Worm (Caenorhabditis elegans): Measurements from ENCODE around the gene gon-14.

Gene gon-14

ce11 chrV:6611058-6611457 is at the start of gene gon-14:
Gene gon-14, minus strand, starts transcription at chrV:6611158.
- no peak for TF ChIP-seq hnd-1 (tag; optimal IDR thresholded peaks at IDR 0.05)
- TF ChIP-seq aly-1 (tag; optimal IDR thresholded peaks at IDR 0.05), result no peak
- TF ChIP-seq pes-1 (GFP tag; IDR thresholded peaks at IDR 0.05), result no peak
- TF ChIP-seq ets-7 (tag; optimal IDR thresholded peaks at IDR 0.05), result no peak
- no peak for TF ChIP-seq F13C5.2 (tag; optimal IDR thresholded peaks at IDR 0.05)
- TF ChIP-seq flt-1 (GFP tag; IDR thresholded peaks at IDR 0.05), result no peak
- no peak for TF ChIP-seq sea-1 (GFP tag; conservative IDR thresholded peaks at IDR 0.05)
- TF ChIP-seq B0310.2 (tag; optimal IDR thresholded peaks at IDR 0.05), result no peak
- TF ChIP-seq scrt-1 (GFP tag; IDR thresholded peaks at IDR 0.05), result no peak
- no peak for TF ChIP-seq hmg-4 (GFP tag; optimal IDR thresholded peaks at IDR 0.05)

ce11 chrV:6659533-6659932 is 48.6 kb upstream of the gon-14 start:
- TF ChIP-seq F13C5.2 (tag; optimal IDR thresholded peaks at IDR 0.05) (no peak), B0310.2 (tag; optimal IDR thresholded peaks at IDR 0.05) (no peak), ets-7 (tag; optimal IDR thresholded peaks at IDR 0.05) (no peak), ceh-36 (tag; optimal IDR thresholded peaks at IDR 0.05) (no peak), hnd-1 (tag; optimal IDR thresholded peaks at IDR 0.05) (no peak), tbx-37 (GFP tag; conservative IDR thresholded peaks at IDR 0.05) (no peak), scrt-1 (GFP tag; IDR thresholded peaks at IDR 0.05) (no peak), aly-1 (tag; optimal IDR thresholded peaks at IDR 0.05) (no peak), tra-4 (tag; optimal IDR thresholded peaks at IDR 0.05) (no peak)

ce11 chrV:6658765-6659164 is 47.8 kb upstream of the gon-14 start:
- TF ChIP-seq tbx-37 (GFP tag; conservative IDR thresholded peaks at IDR 0.05), result no peak
- TF ChIP-seq flt-1 (GFP tag; IDR thresholded peaks at IDR 0.05), result no peak
- TF ChIP-seq F13C5.2 (tag; optimal IDR thresholded peaks at IDR 0.05), result peak; percentile 53
- TF ChIP-seq aly-1 (tag; optimal IDR thresholded peaks at IDR 0.05), result peak; percentile 11

- no peak for TF ChIP-seq hmg-4 (GFP tag; optimal IDR thresholded peaks at IDR 0.05)
- TF ChIP-seq scrt-1 (GFP tag; IDR thresholded peaks at IDR 0.05), result no peak
- no peak for TF ChIP-seq ceh-36 (tag; optimal IDR thresholded peaks at IDR 0.05)
- TF ChIP-seq ceh-13 (GFP tag; optimal IDR thresholded peaks at IDR 0.05), result no peak
- no peak for TF ChIP-seq flt-1 (GFP tag; IDR thresholded peaks at IDR 0.05)
- TF ChIP-seq hmbx-1 (tag; optimal IDR thresholded peaks at IDR 0.05), result no peak
- no peak for TF ChIP-seq hnd-1 (tag; optimal IDR thresholded peaks at IDR 0.05)
- no peak for TF ChIP-seq F13C5.2 (tag; optimal IDR thresholded peaks at IDR 0.05)
- TF ChIP-seq tbx-37 (GFP tag; conservative IDR thresholded peaks at IDR 0.05), result no peak
- TF ChIP-seq tbx-11 (GFP tag; IDR thresholded peaks at IDR 0.05), result no peak
- no peak for TF ChIP-seq sea-1 (GFP tag; conservative IDR thresholded peaks at IDR 0.05)
- TF ChIP-seq aly-1 (tag; optimal IDR thresholded peaks at IDR 0.05), result no peak
- no peak for TF ChIP-seq ama-1 (optimal IDR thresholded peaks at IDR 0.05)
- no peak for TF ChIP-seq ets-7 (tag; optimal IDR thresholded peaks at IDR 0.05)
- TF ChIP-seq B0310.2 (tag; optimal IDR thresholded peaks at IDR 0.05), result no peak
- no peak for TF ChIP-seq pes-1 (GFP tag; IDR thresholded peaks at IDR 0.05)
- TF ChIP-seq tra-4 (tag; optimal IDR thresholded peaks at IDR 0.05), result no peak
Observed at ce11 chrV:6657532-6658259, 46.7 kb upstream of the gon-14 start.

- TF ChIP-seq tbx-11 (GFP tag; IDR thresholded peaks at IDR 0.05), result no peak
- TF ChIP-seq ama-1 (optimal IDR thresholded peaks at IDR 0.05), result no peak
- no peak for TF ChIP-seq hnd-1 (tag; optimal IDR thresholded peaks at IDR 0.05)
- no peak for TF ChIP-seq aly-1 (tag; optimal IDR thresholded peaks at IDR 0.05)
- TF ChIP-seq sea-1 (GFP tag; conservative IDR thresholded peaks at IDR 0.05), result no peak
Observed at ce11 chrV:6656451-6657115, 45.6 kb upstream of the gon-14 start, which contains the start of gene snb-1. Gene snb-1, minus strand, starts transcription at chrV:6656501.

- TF ChIP-seq hmg-4 (GFP tag; optimal IDR thresholded peaks at IDR 0.05) (no peak), F13C5.2 (tag; optimal IDR thresholded peaks at IDR 0.05) (no peak), ets-7 (tag; optimal IDR thresholded peaks at IDR 0.05) (no peak), scrt-1 (GFP tag; IDR thresholded peaks at IDR 0.05) (no peak), pes-1 (GFP tag; IDR thresholded peaks at IDR 0.05) (no peak), sea-1 (GFP tag; conservative IDR thresholded peaks at IDR 0.05) (no peak), ceh-36 (tag; optimal IDR thresholded peaks at IDR 0.05) (no peak), B0310.2 (tag; optimal IDR thresholded peaks at IDR 0.05) (no peak), tbx-11 (GFP tag; IDR thresholded peaks at IDR 0.05) (no peak), ceh-13 (GFP tag; optimal IDR thresholded peaks at IDR 0.05) (no peak), hnd-1 (tag; optimal IDR thresholded peaks at IDR 0.05) (no peak), tbx-37 (GFP tag; conservative IDR thresholded peaks at IDR 0.05) (no peak), ama-1 (optimal IDR thresholded peaks at IDR 0.05) (no peak), hmbx-1 (tag; optimal IDR thresholded peaks at IDR 0.05) (no peak), tra-4 (tag; optimal IDR thresholded peaks at IDR 0.05) (no peak), aly-1 (tag; optimal IDR thresholded peaks at IDR 0.05) (no peak), flt-1 (GFP tag; IDR thresholded peaks at IDR 0.05) (no peak)
Observed at ce11 chrV:6655174-6655573, 44.2 kb upstream of the gon-14 start, which contains the start of gene syx-18. Gene syx-18, minus strand, starts transcription at chrV:6655449.

ce11 chrV:6652051-6652450 is 41.1 kb upstream of the gon-14 start, which contains the start of gene T10H9.8:
Gene T10H9.8, plus strand, starts transcription at chrV:6652351.
- no peak for TF ChIP-seq scrt-1 (GFP tag; IDR thresholded peaks at IDR 0.05)

- no peak for TF ChIP-seq tra-4 (tag; optimal IDR thresholded peaks at IDR 0.05)
- TF ChIP-seq tbx-11 (GFP tag; IDR thresholded peaks at IDR 0.05), result no peak
- TF ChIP-seq F13C5.2 (tag; optimal IDR thresholded peaks at IDR 0.05), result no peak
- TF ChIP-seq hmg-4 (GFP tag; optimal IDR thresholded peaks at IDR 0.05), result no peak
- no peak for TF ChIP-seq scrt-1 (GFP tag; IDR thresholded peaks at IDR 0.05)
- no peak for TF ChIP-seq flt-1 (GFP tag; IDR thresholded peaks at IDR 0.05)
- TF ChIP-seq ceh-36 (tag; optimal IDR thresholded peaks at IDR 0.05), result no peak
- TF ChIP-seq pes-1 (GFP tag; IDR thresholded peaks at IDR 0.05), result no peak
- TF ChIP-seq ama-1 (optimal IDR thresholded peaks at IDR 0.05), result no peak
- no peak for TF ChIP-seq tbx-37 (GFP tag; conservative IDR thresholded peaks at IDR 0.05)
- no peak for TF ChIP-seq aly-1 (tag; optimal IDR thresholded peaks at IDR 0.05)
Observed at ce11 chrV:6650508-6650907, 39.5 kb upstream of the gon-14 start.

All from whole organism, early embryonic.